Worm (Caenorhabditis elegans): ENCODE measurements around the gene glb-24.
A peak's percentile ranks its signal among the peaks of the same experiment; 100 is the strongest.

glb-24 gene

ce11 chrV:12849736-12850135, 36.0 kb downstream of the glb-24 start, which contains the start of gene C44H9.5:
Gene C44H9.5 (minus strand): TSS chrV:12849864.
- TF ChIP-seq tbx-2 (tag; optimal IDR thresholded peaks at IDR 0.05) = no peak
- no peak for TF ChIP-seq nhr-71 (tag; optimal IDR thresholded peaks at IDR 0.05)
- TF ChIP-seq Y116A8C.19 (tag; optimal IDR thresholded peaks at IDR 0.05; ENCODE audit: borderline replicate concordance) = no peak
- no peak for TF ChIP-seq fkh-8 (tag; optimal IDR thresholded peaks at IDR 0.05)

- TF ChIP-seq efl-1 (optimal IDR thresholded peaks at IDR 0.05) (no peak), efl-1 (GFP tag; optimal IDR thresholded peaks at IDR 0.05 in 1 of 2) (peak in 1 of 2 experiments; percentile 67), lir-3 (tag; optimal IDR thresholded peaks at IDR 0.05; ENCODE audit: poor library complexity) (no peak)
Measured at ce11 chrV:12845247-12845646, 40.5 kb downstream of the glb-24 start, which contains the start of gene C44H9.6. Gene C44H9.6 (minus strand): TSS chrV:12845347.

- TF ChIP-seq nhr-90 (tag; optimal IDR thresholded peaks at IDR 0.05; ENCODE audit: poor library complexity) = no peak
- TF ChIP-seq pqm-1 (tag; optimal IDR thresholded peaks at IDR 0.05) = no peak
- TF ChIP-seq zip-4 (GFP tag; optimal IDR thresholded peaks at IDR 0.05) = no peak
- no peak for TF ChIP-seq hlh-4 (tag; optimal IDR thresholded peaks at IDR 0.05)
- no peak for TF ChIP-seq unc-30 (tag; optimal IDR thresholded peaks at IDR 0.05)
- no peak for TF ChIP-seq sox-4 (tag; optimal IDR thresholded peaks at IDR 0.05)
- no peak for TF ChIP-seq unc-98 (GFP tag; IDR thresholded peaks at IDR 0.05)
- no peak for TF ChIP-seq unc-62 (GFP tag; optimal IDR thresholded peaks at IDR 0.05)
- TF ChIP-seq mdl-1 (tag; optimal IDR thresholded peaks at IDR 0.05) = no peak
Measured at ce11 chrV:12844748-12845147, 41.0 kb downstream of the glb-24 start.

- no peak for TF ChIP-seq snpc-4 (tag; optimal IDR thresholded peaks at IDR 0.05)
- TF ChIP-seq blmp-1 (tag; optimal IDR thresholded peaks at IDR 0.05) = no peak
- TF ChIP-seq unc-130 (tag; optimal IDR thresholded peaks at IDR 0.05) = no peak
- no peak for TF ChIP-seq fkh-10 (GFP tag; optimal IDR thresholded peaks at IDR 0.05)
- no peak for TF ChIP-seq unc-86 (tag; optimal IDR thresholded peaks at IDR 0.05)
- TF ChIP-seq egl-13 (tag; optimal IDR thresholded peaks at IDR 0.05) = no peak
- no peak for TF ChIP-seq hlh-17 (GFP tag; optimal IDR thresholded peaks at IDR 0.05; ENCODE audit: borderline replicate concordance)
- no peak for TF ChIP-seq lir-3 (tag; optimal IDR thresholded peaks at IDR 0.05; ENCODE audit: poor library complexity)
Measured at ce11 chrV:12835388-12835787, 50.4 kb downstream of the glb-24 start, which contains the start of gene C44H9.4. Gene C44H9.4 (plus strand): TSS chrV:12835688.
